Fruit fly (Drosophila melanogaster) whole organism, prepupa: ENCODE measurements around the gene alpha-Man-Ic.

Experiments
- Ets21C ChIP-seq: fragments of 200-800 bp; sonication (Bioruptor generic); optimal IDR thresholded peaks from 3 replicates; lab custom pipeline; 2016; ENCODE audit warnings: missing biosample characterization, missing genetic modification characterization
- Lpt ChIP-seq: fragments of 200-800 bp; sonication (Bioruptor generic); optimal IDR thresholded peaks from 3 replicates; lab custom pipeline; 2016; ENCODE audit warnings: missing biosample characterization, missing genetic modification characterization

DNA sequence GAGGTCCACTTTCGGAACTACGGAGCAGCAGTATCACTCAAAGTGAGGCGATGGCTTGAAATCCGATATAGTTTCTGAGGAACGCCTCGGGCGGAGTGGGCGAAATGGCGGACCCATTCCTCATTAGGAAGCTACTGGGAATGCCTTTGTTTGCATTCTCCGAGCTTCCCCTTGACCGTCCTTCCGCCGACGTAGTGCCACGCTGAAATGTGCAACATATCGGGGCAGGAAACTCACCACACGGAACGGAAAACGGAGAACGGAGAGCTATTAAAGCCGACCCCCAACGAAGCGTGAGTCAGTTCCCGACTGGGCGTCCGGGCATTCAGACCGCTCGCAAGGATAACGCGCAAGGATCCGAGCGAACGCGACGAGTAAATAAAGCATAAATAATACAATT lies 3.2 kb downstream of the alpha-Man-Ic start, which contains the start of gene CG15522:
- TF ChIP-seq Ets21C (GFP tag; lab: Kevin White, UChicago) (no peak), Lpt (no peak)
